Fruit fly (Drosophila melanogaster) whole organism, prepupa: Measurements from ENCODE around the gene Ndf.

Experiments
- CG8319 ChIP-seq: fragments of 200-800 bp; sonication (Bioruptor generic); optimal IDR thresholded peaks from 3 replicates; lab custom pipeline; 2016; ENCODE audit warnings: missing biosample characterization, missing genetic modification characterization
- Hr39 ChIP-seq: fragments of 200-800 bp; sonication (Bioruptor generic); optimal IDR thresholded peaks from 2 replicates; lab custom pipeline; 2016; ENCODE audit warnings: missing biosample characterization, missing genetic modification characterization
- Lpt ChIP-seq: fragments of 200-800 bp; sonication (Bioruptor generic); optimal IDR thresholded peaks from 3 replicates; lab custom pipeline; 2016; ENCODE audit warnings: missing biosample characterization, missing genetic modification characterization
- acj6 ChIP-seq: fragments of 200-800 bp; sonication (Bioruptor generic); optimal IDR thresholded peaks from 3 replicates; lab custom pipeline; 2016; ENCODE audit warnings: missing biosample characterization, missing genetic modification characterization
- spab ChIP-seq: fragments of 200-800 bp; sonication (Bioruptor generic); optimal IDR thresholded peaks from 2 replicates; lab custom pipeline; 2017; ENCODE audit warnings: missing biosample characterization, mild to moderate bottlenecking, missing genetic modification characterization, missing genetic modification reagents

dm6 chr2L:9972624-9973023 is 31.0 kb upstream of the Ndf start:
- TF ChIP-seq Hr39 (GFP tag; lab: Kevin White, UChicago) (no peak), Lpt (GFP tag; lab: Kevin White, UChicago) (no peak), CG8319 (GFP tag; lab: Kevin White, UChicago) (no peak), spab (GFP tag; lab: Kevin White, UChicago) (no peak), acj6 (GFP tag; lab: Kevin White, UChicago) (no peak)
